Worm (Caenorhabditis elegans): ENCODE measurements around the gene Y24D9B.1.

DNA sequence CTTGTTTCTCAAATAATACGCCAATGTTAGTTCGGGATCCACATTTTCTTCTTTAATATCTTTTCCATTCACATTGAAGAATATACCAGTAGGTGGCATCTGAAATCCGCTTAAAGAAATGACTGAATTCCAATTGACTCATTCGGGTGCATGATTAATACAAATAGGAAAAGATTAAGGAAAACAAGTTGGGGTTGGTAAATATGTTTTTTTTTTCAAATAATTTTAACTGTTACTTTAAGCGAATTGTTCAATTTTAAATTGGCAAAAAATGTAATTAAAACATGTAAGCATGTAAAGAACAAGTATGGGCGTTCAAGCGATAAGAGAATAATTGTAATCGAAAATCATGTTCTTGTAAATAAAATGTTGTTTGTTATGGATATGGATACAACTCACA lies 33.1 kb upstream of the Y24D9B.1 start, which contains the start of gene F15E6.6:
- TF ChIP-seq fkh-10 (GFP tag; optimal IDR thresholded peaks at IDR 0.05), result no peak
- TF ChIP-seq lin-15B (tag; optimal IDR thresholded peaks at IDR 0.05), result no peak
- no peak for TF ChIP-seq elt-3 (tag; optimal IDR thresholded peaks at IDR 0.05)
- no peak for TF ChIP-seq nhr-47 (tag; optimal IDR thresholded peaks at IDR 0.05)
- no peak for TF ChIP-seq snpc-4 (tag; optimal IDR thresholded peaks at IDR 0.05)
- TF ChIP-seq nhr-28 (tag; optimal IDR thresholded peaks at IDR 0.05), result no peak
- TF ChIP-seq nhr-11 (tag; optimal IDR thresholded peaks at IDR 0.05), result no peak

Measured in whole organism, L1 larva.